Fruit fly (Drosophila melanogaster) whole organism, adult: Measurements from ENCODE around the gene mys.

Source experiments
- CG11617 ChIP-seq: fragments of 200-800 bp; sonication (Bioruptor generic); optimal IDR thresholded peaks from 2 replicates; lab custom pipeline; 2017; ENCODE audit warnings: mild to moderate bottlenecking, missing biosample characterization, missing genetic modification reagents, missing genetic modification characterization
- CG12768 ChIP-seq: fragments of 200-800 bp; sonication (Bioruptor generic); optimal IDR thresholded peaks from 2 replicates; lab custom pipeline; 2017; ENCODE audit warnings: missing biosample characterization, missing genetic modification characterization, mild to moderate bottlenecking, moderate library complexity, missing genetic modification reagents
- CG14711 ChIP-seq: fragments of 200-800 bp; sonication (Bioruptor generic); optimal IDR thresholded peaks from 2 replicates; lab custom pipeline; 2018; ENCODE audit warnings: missing biosample characterization, mild to moderate bottlenecking, missing genetic modification characterization, moderate library complexity
- CG1620 ChIP-seq: fragments of 200-800 bp; sonication (Bioruptor generic); optimal IDR thresholded peaks from 2 replicates; lab custom pipeline; 2016; ENCODE audit warnings: missing biosample characterization, missing genetic modification characterization
- CG33017 ChIP-seq: fragments of 200-800 bp; sonication (Bioruptor generic); optimal IDR thresholded peaks from 2 replicates; lab custom pipeline; 2018; ENCODE audit warnings: missing biosample characterization, mild to moderate bottlenecking, missing genetic modification characterization, moderate library complexity
- CG5204 ChIP-seq: fragments of 200-800 bp; sonication (Bioruptor generic); optimal IDR thresholded peaks from 2 replicates; lab custom pipeline; 2016; ENCODE audit warnings: missing biosample characterization, missing genetic modification characterization
- CG7045 ChIP-seq: fragments of 200-800 bp; sonication (Bioruptor generic); optimal IDR thresholded peaks from 2 replicates; lab custom pipeline; 2017; ENCODE audit warnings: missing biosample characterization, mild to moderate bottlenecking, missing genetic modification characterization
- CG7101 ChIP-seq: fragments of 200-800 bp; sonication (Bioruptor generic); optimal IDR thresholded peaks from 2 replicates; lab custom pipeline; 2018; ENCODE audit warnings: missing biosample characterization, mild to moderate bottlenecking, missing genetic modification characterization, moderate library complexity
- Clk ChIP-seq: fragments of 200-800 bp; sonication (Bioruptor generic); optimal IDR thresholded peaks from 2 replicates; lab custom pipeline; 2017; ENCODE audit warnings: missing biosample characterization, missing genetic modification characterization
- Crg-1 ChIP-seq: fragments of 200-800 bp; sonication (Bioruptor generic); optimal IDR thresholded peaks from 2 replicates; lab custom pipeline; 2016; ENCODE audit warnings: missing biosample characterization, missing genetic modification characterization
- Hr96 ChIP-seq: fragments of 200-800 bp; sonication (Bioruptor generic); optimal IDR thresholded peaks from 2 replicates; lab custom pipeline; 2016; ENCODE audit warnings: missing biosample characterization, missing genetic modification characterization
- Mnt ChIP-seq: fragments of 200-800 bp; sonication (Bioruptor generic); optimal IDR thresholded peaks from 2 replicates; lab custom pipeline; 2016; ENCODE audit warnings: missing biosample characterization, mild to moderate bottlenecking, missing genetic modification characterization
- bab1 ChIP-seq: fragments of 200-800 bp; sonication (Bioruptor generic); optimal IDR thresholded peaks from 3 replicates; lab custom pipeline; 2019; ENCODE audit warnings: missing biosample characterization, mild to moderate bottlenecking, missing genetic modification characterization, moderate library complexity
- cic ChIP-seq: fragments of 200-800 bp; sonication (Bioruptor generic); optimal IDR thresholded peaks from 2 replicates; lab custom pipeline; 2017; ENCODE audit warnings: missing biosample characterization, mild to moderate bottlenecking, missing genetic modification characterization, moderate library complexity
- cnc ChIP-seq, 2 experiments: fragments of >200 bp; optimal IDR thresholded peaks; 2 replicates each; lab custom pipeline; 2017
- kay ChIP-seq: fragments of 200-800 bp; sonication (Bioruptor generic); peaks from one replicate; lab custom pipeline; 2016; ENCODE audit warnings: missing biosample characterization, missing genetic modification characterization, borderline replicate concordance
- ovo ChIP-seq: fragments of 200-800 bp; sonication (Bioruptor generic); optimal IDR thresholded peaks from 2 replicates; lab custom pipeline; 2016; ENCODE audit warnings: missing biosample characterization, missing genetic modification characterization
- pad ChIP-seq: fragments of 200-800 bp; sonication (Bioruptor generic); optimal IDR thresholded peaks from 3 replicates; lab custom pipeline; 2017; ENCODE audit warnings: missing biosample characterization, missing genetic modification characterization, mild to moderate bottlenecking, moderate library complexity, missing genetic modification reagents
- tj ChIP-seq: fragments of 200-800 bp; sonication (Bioruptor generic); optimal IDR thresholded peaks from 3 replicates; lab custom pipeline; 2017; ENCODE audit warnings: missing biosample characterization, mild to moderate bottlenecking, missing genetic modification characterization, moderate library complexity
- toe ChIP-seq: fragments of 200-800 bp; sonication (Bioruptor generic); optimal IDR thresholded peaks from 2 replicates; lab custom pipeline; 2016; ENCODE audit warnings: missing biosample characterization, missing genetic modification characterization

The mys gene

dm6 chrX:8060921-8061270, 549 bp upstream of the mys start:
- TF ChIP-seq CG33017 (tag; lab: Kevin White, UChicago) (no peak), Mnt (peak; percentile 97), pad (GFP tag; lab: Kevin White, UChicago) (peak; percentile 78), CG5204 (GFP tag; lab: Kevin White, UChicago) (no peak), cnc (optimal IDR thresholded peaks at IDR 0.05; lab: Kevin White, UChicago) (no peak), CG7101 (no peak), kay (GFP tag; lab: Kevin White, UChicago) (peak; percentile 56), cic (GFP tag; lab: Kevin White, UChicago) (peak; percentile 69), tj (peak; percentile 24), Clk (GFP tag; lab: Kevin White, UChicago) (no peak)

dm6 chrX:8062180-8062480, 685 bp downstream of the mys start:
- TF ChIP-seq CG33017 (tag; lab: Kevin White, UChicago) (no peak), pad (GFP tag; lab: Kevin White, UChicago) (no peak), kay (GFP tag; lab: Kevin White, UChicago) (peak; percentile 46), ovo (GFP tag; lab: Kevin White, UChicago) (no peak), bab1 (GFP tag; lab: Kevin White, UChicago) (no peak)

- TF ChIP-seq cic (GFP tag; lab: Kevin White, UChicago): no peak
- no peak for TF ChIP-seq pad (GFP tag; lab: Kevin White, UChicago)
- TF ChIP-seq Clk (GFP tag; lab: Kevin White, UChicago): no peak
- TF ChIP-seq CG1620 (GFP tag; lab: Kevin White, UChicago): no peak
- peak; percentile 67 for TF ChIP-seq CG11617 (GFP tag; lab: Kevin White, UChicago)
- no peak for TF ChIP-seq CG33017 (tag; lab: Kevin White, UChicago)
- peak; percentile 45 for TF ChIP-seq tj
- no peak for TF ChIP-seq CG7045
- no peak for TF ChIP-seq Crg-1
- TF ChIP-seq CG12768 (GFP tag; lab: Kevin White, UChicago): no peak
- no peak for TF ChIP-seq cnc (optimal IDR thresholded peaks at IDR 0.05; lab: Kevin White, UChicago)
- no peak for TF ChIP-seq Hr96 (GFP tag; lab: Kevin White, UChicago)
- peak; percentile 92 for TF ChIP-seq kay (GFP tag; lab: Kevin White, UChicago)
- TF ChIP-seq bab1 (GFP tag; lab: Kevin White, UChicago): peak; percentile 15
- TF ChIP-seq CG7101: no peak
- no peak for TF ChIP-seq CG14711 (tag; lab: Kevin White, UChicago)
- peak; percentile 71 for TF ChIP-seq Mnt
- TF ChIP-seq toe (GFP tag; lab: Kevin White, UChicago): no peak
- TF ChIP-seq ovo (GFP tag; lab: Kevin White, UChicago): peak; percentile 64
- TF ChIP-seq CG5204 (GFP tag; lab: Kevin White, UChicago): no peak
Observed at dm6 chrX:8063223-8063674, 1.8 kb downstream of the mys start.

DNA sequence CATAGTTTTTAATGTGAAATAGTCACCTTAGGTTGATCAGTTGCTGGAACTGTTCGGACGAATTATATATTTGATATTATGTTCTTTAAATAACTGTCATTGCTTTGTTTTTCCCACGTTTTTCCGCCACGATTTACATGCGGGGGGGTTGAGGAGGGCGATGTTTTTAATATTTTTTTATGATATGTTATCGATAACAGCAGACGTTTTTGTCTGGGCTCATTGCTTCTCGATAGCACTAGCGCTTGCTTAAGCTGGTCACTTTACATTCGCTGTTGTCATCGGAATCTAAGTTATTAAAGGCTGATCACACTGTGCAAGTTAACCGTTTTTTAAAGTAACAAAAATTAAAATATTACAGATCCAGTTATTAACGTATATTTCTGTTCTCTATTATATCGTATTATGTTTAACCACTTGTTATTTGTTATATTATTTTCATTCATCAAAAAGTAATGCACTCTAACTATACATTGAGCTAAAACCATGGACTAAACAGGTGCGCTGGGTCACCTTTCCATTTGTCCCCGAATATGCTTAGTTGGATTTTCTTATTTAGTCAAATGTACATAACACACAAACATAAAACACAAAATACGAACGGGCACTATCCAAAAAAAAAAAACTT, 14.0 kb downstream of the mys start, which contains the start of the genes Upf2 and CG1571:
TSS of gene Upf2 (minus strand) at position 167 of the 628 bp plus-strand sequence.
TSS of gene CG1571 (plus strand) at position 578 of the 628 bp plus-strand sequence.
- TF ChIP-seq Mnt: peak; percentile 70
- TF ChIP-seq CG14711 (tag; lab: Kevin White, UChicago): peak; percentile 12
- TF ChIP-seq bab1 (GFP tag; lab: Kevin White, UChicago): peak; percentile 77
- TF ChIP-seq ovo (GFP tag; lab: Kevin White, UChicago): no peak
- peak; percentile 31 for TF ChIP-seq CG7101

DNA sequence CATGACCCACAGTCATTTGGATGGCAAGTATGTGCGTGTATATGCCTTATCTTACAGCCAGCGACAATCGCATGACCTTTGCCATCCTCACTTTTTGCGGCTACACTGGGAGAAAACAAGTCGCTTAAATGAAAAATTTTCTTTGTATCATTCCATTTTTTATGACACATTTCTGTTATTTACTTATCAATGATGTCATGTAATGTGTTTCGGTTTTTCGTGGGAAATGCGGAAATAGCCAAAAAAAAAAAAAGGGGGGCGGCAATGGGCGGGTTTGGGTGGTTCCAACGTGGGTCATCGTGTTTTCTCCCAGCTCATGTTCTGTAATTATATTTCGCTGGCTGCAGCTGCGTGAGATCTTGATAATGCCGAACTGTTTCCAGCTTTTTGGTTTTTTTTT, 18.7 kb downstream of the mys start:
- no peak for TF ChIP-seq CG7045
- TF ChIP-seq Hr96 (GFP tag; lab: Kevin White, UChicago): no peak
- no peak for TF ChIP-seq CG7101
- TF ChIP-seq CG14711 (tag; lab: Kevin White, UChicago): no peak
- TF ChIP-seq bab1 (GFP tag; lab: Kevin White, UChicago): no peak
- TF ChIP-seq pad (GFP tag; lab: Kevin White, UChicago): no peak
- TF ChIP-seq kay (GFP tag; lab: Kevin White, UChicago): no peak
- TF ChIP-seq cnc (optimal IDR thresholded peaks at IDR 0.05; lab: Kevin White, UChicago): no peak
- no peak for TF ChIP-seq cic (GFP tag; lab: Kevin White, UChicago)
- TF ChIP-seq toe (GFP tag; lab: Kevin White, UChicago): no peak
- no peak for TF ChIP-seq CG12768 (GFP tag; lab: Kevin White, UChicago)
- TF ChIP-seq Crg-1: no peak
- no peak for TF ChIP-seq CG33017 (tag; lab: Kevin White, UChicago)
- no peak for TF ChIP-seq CG5204 (GFP tag; lab: Kevin White, UChicago)
- TF ChIP-seq Mnt: no peak
- TF ChIP-seq tj: no peak
- no peak for TF ChIP-seq Clk (GFP tag; lab: Kevin White, UChicago)
- no peak for TF ChIP-seq ovo (GFP tag; lab: Kevin White, UChicago)

DNA sequence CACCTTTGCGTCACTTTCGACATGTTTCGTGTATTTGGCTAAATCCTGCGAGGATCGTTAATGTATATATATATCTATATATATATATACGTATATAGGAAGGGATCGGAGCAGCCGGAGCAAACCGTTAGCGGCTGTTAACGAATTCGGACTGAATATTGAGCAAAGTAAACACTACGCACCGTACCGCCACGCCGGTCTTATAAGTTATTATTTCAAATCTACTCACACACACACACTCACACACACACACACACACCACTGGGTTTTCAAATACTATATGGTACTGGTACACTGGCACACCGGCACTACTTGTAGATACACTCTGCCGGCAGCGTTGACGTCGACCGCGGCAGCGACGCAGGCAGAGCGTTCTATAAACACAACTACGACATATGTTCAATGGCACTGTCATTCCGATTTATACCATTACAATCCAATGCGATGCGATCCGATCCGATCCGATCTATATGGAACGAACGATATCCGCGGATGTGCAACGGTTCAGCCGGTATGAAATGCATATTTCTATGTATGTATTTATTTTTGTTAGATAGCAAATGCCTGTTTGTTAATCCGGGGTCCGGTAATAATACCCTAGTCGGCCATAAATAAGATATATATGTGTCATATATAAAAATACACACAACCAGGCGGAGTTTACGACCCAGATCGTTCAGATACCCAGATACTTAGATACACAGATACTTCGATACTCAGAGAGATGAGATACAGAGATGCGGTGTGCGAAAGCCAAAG, 20.2 kb downstream of the mys start, which contains the start of gene Ldsdh1:
TSS of gene Ldsdh1 (minus strand) at position 179 of the 759 bp plus-strand sequence.
- TF ChIP-seq cic (GFP tag; lab: Kevin White, UChicago) (peak; percentile 58), ovo (GFP tag; lab: Kevin White, UChicago) (peak; percentile 41), CG5204 (GFP tag; lab: Kevin White, UChicago) (no peak), kay (GFP tag; lab: Kevin White, UChicago) (peak; percentile 90)
